Worm (Caenorhabditis elegans): ENCODE measurements around the gene otpl-7.

ce11 chrV:8545531-8546224 is 24.4 kb downstream of the otpl-7 start, which contains the start of the genes slc-17.8 and asns-1:
- TF ChIP-seq med-1 (GFP tag; optimal IDR thresholded peaks at IDR 0.05; ENCODE audit: insufficient read depth) = no peak
- no peak for TF ChIP-seq ztf-23 (GFP tag; IDR thresholded peaks at IDR 0.05)
- no peak for TF ChIP-seq T22C8.4 (GFP tag; IDR thresholded peaks at IDR 0.05)
- no peak for TF ChIP-seq ref-1 (GFP tag; conservative IDR thresholded peaks at IDR 0.05)
- TF ChIP-seq flt-1 (GFP tag; IDR thresholded peaks at IDR 0.05) = no peak
